Worm (Caenorhabditis elegans) whole organism, L1 larva: Measurements from ENCODE around the gene C07A9.13.

Experiments
- egl-13 ChIP-seq: sonication (generic microtip); optimal IDR thresholded peaks from 2 replicates; lab custom pipeline; 2016; ENCODE audit warnings: missing genotype, missing genetic modification reagents, missing genetic modification characterization, missing compliant biosample characterization
- egl-27 ChIP-seq, 2 experiments: fragments of 150-350 bp in 1 of 2; sonication (generic microtip); optimal IDR thresholded peaks; 3 replicates each; lab custom pipeline; 2017 to 2018; ENCODE audit warnings: missing biosample characterization in 2 of 2, missing genetic modification characterization in 2 of 2, missing genetic modification reagents in 2 of 2
- lin-39 ChIP-seq: fragments of 150-350 bp; optimal IDR thresholded peaks from 2 replicates; lab custom pipeline; 2014; ENCODE audit warnings: missing biosample characterization, missing genetic modification reagents, missing genetic modification characterization
- nhr-19 ChIP-seq: fragments of 200-800 bp; sonication (Bioruptor generic); conservative IDR thresholded peaks from 2 replicates; pipeline ENCODE4 v1.3.6; 2022; ENCODE audit warnings: missing genetic modification characterization, missing compliant biosample characterization
- nhr-237 ChIP-seq: fragments of 150-350 bp; optimal IDR thresholded peaks from 2 replicates; lab custom pipeline; 2014; ENCODE audit warnings: missing biosample characterization, missing genetic modification characterization
- nhr-77 ChIP-seq: fragments of 150-350 bp; optimal IDR thresholded peaks from 2 replicates; lab custom pipeline; 2014; ENCODE audit warnings: missing biosample characterization, missing genetic modification characterization
- nhr-85 ChIP-seq: sonication (generic microtip); peaks from one replicate; lab custom pipeline; 2016; ENCODE audit warnings: missing genetic modification characterization, inconsistent platforms, missing compliant biosample characterization
- pqm-1 ChIP-seq: sonication (generic microtip); optimal IDR thresholded peaks from 3 replicates; lab custom pipeline; 2017; ENCODE audit warnings: missing biosample characterization, missing genetic modification characterization
- skn-1 ChIP-seq: fragments of 150-350 bp; optimal IDR thresholded peaks from 2 replicates; lab custom pipeline; 2014; ENCODE audit warnings: missing biosample characterization, missing genetic modification characterization
- snpc-4 ChIP-seq: fragments of 150-350 bp; optimal IDR thresholded peaks from 2 replicates; lab custom pipeline; 2014; ENCODE audit warnings: missing biosample characterization, missing genetic modification characterization
- unc-130 ChIP-seq: fragments of 150-350 bp; optimal IDR thresholded peaks from 2 replicates; lab custom pipeline; 2017; ENCODE audit warnings: missing biosample characterization, missing genetic modification characterization, inconsistent platforms
- unc-62 ChIP-seq: fragments of 150-350 bp; optimal IDR thresholded peaks from 2 replicates; lab custom pipeline; 2014; ENCODE audit warnings: missing biosample characterization, missing genetic modification reagents, missing genetic modification characterization
- unc-86 ChIP-seq: sonication (generic microtip); optimal IDR thresholded peaks from 2 replicates; lab custom pipeline; 2016; ENCODE audit warnings: missing genetic modification characterization, missing compliant biosample characterization
- ztf-11 ChIP-seq, 2 experiments: sonication (generic microtip); optimal IDR thresholded peaks; 2 replicates each; lab custom pipeline; 2016 to 2017; ENCODE audit warnings: missing genetic modification characterization in 2 of 2, missing biosample characterization in 1 of 2, missing compliant biosample characterization in 1 of 2

DNA sequence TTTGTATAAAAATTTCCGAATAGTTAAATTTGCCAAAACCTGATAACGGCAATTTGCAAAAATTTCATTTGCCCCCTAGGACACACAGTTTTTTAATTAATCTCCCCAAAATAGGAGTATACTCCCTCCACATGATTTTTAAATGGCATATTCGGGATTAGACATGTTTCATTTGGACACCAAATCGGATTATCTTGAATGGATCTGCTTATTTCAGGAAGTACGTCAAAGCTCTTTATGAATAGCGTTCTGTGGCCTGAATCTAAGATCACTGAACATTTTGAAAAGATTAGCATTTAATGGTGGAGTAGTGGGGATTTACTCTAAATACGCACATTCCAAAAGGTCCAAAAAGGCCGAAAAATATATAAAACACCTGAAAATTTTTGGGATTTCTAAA, 22.5 kb downstream of the C07A9.13 start:
- TF ChIP-seq nhr-77 (tag; lab: Kevin White, UChicago) (no peak), unc-130 (tag; lab: Kevin White, UChicago) (no peak), nhr-85 (tag; lab: Kevin White, UChicago) (no peak), skn-1 (tag; lab: Kevin White, UChicago) (no peak), egl-13 (tag; lab: Kevin White, UChicago) (no peak), lin-39 (tag; lab: Kevin White, UChicago) (no peak), snpc-4 (no peak), egl-27 (tag; optimal IDR thresholded peaks at IDR 0.05; lab: Kevin White, UChicago) (no peak), nhr-19 (GFP tag; lab: Robert Waterston, UW) (no peak), nhr-237 (tag; lab: Kevin White, UChicago) (no peak), ztf-11 (tag; optimal IDR thresholded peaks at IDR 0.05; lab: Kevin White, UChicago) (no peak), pqm-1 (no peak), unc-62 (no peak), unc-86 (tag; lab: Kevin White, UChicago) (no peak)
